Fruit fly (Drosophila melanogaster) Kc167 (cell line): ENCODE results near the gene CG12093.

Experiments used
- Sin3A ChIP-seq: fragments of >200 bp; optimal IDR thresholded peaks from 2 replicates; lab custom pipeline; 2018; ENCODE audit warnings: missing external identifiers
- h ChIP-seq: fragments of >200 bp; optimal IDR thresholded peaks from 3 replicates; lab custom pipeline; 2018; ENCODE audit warnings: missing external identifiers
- insv ChIP-seq: fragments of >200 bp; optimal IDR thresholded peaks from 3 replicates; lab custom pipeline; 2018; ENCODE audit warnings: missing external identifiers
- psq ChIP-seq: fragments of >200 bp; optimal IDR thresholded peaks from 2 replicates; lab custom pipeline; 2017; ENCODE audit warnings: missing external identifiers
- ttk ChIP-seq: sonication (Bioruptor generic); optimal IDR thresholded peaks from 2 replicates; lab custom pipeline; 2017; ENCODE audit warnings: missing external identifiers

- TF ChIP-seq insv (lab: Kevin White, UChicago) (no peak), Sin3A (lab: Kevin White, UChicago) (no peak), ttk (lab: Kevin White, UChicago) (no peak), psq (lab: Kevin White, UChicago) (no peak), h (lab: Kevin White, UChicago) (no peak)
These were observed 47.2 kb upstream of the CG12093 start for dm6 chr3L:2820930-2821505.
